Fruit fly (Drosophila melanogaster) whole organism, embryonic: Measurements from ENCODE around the gene Tsp97E.
A peak's percentile ranks its signal among the peaks of the same experiment; 100 is the strongest.

Experiments
- Ada2b ChIP-seq: fragments of 200-800 bp; sonication (Bioruptor generic); IDR thresholded peaks from 2 replicates; pipeline ENCODE4 v1.3.6; 2022; ENCODE audit warnings: missing biosample characterization, missing genetic modification characterization
- Atf6 ChIP-seq: fragments of 200-800 bp; sonication (Bioruptor generic); IDR thresholded peaks from 2 replicates; pipeline ENCODE4 v1.3.6; 2022; ENCODE audit warnings: missing biosample characterization, missing genetic modification characterization
- BEAF-32 ChIP-seq: fragments of 200-800 bp; sonication (Bioruptor generic); optimal IDR thresholded peaks from 3 replicates; lab custom pipeline; 2017; ENCODE audit warnings: missing biosample characterization, missing genetic modification characterization, mild to moderate bottlenecking, moderate library complexity, missing genetic modification reagents
- Bgb ChIP-seq: fragments of 200-800 bp; sonication (Bioruptor generic); IDR thresholded peaks from 2 replicates; pipeline ENCODE4 v1.3.6; 2022; ENCODE audit warnings: missing biosample characterization, missing genetic modification characterization; ENCODE audit not compliant: partially characterized antibody
- CG11504 ChIP-seq: fragments of 200-800 bp; sonication (Bioruptor generic); optimal IDR thresholded peaks from 3 replicates; lab custom pipeline; 2019; ENCODE audit warnings: missing biosample characterization, mild to moderate bottlenecking, missing genetic modification characterization, moderate library complexity
- CG12071 ChIP-seq: fragments of 200-800 bp; sonication (Bioruptor generic); optimal IDR thresholded peaks from 3 replicates; lab custom pipeline; 2018; ENCODE audit warnings: missing biosample characterization, mild to moderate bottlenecking, missing genetic modification characterization
- CG12219 ChIP-seq: fragments of 200-800 bp; sonication (Bioruptor generic); optimal IDR thresholded peaks from 3 replicates; lab custom pipeline; 2018; ENCODE audit warnings: missing biosample characterization, mild to moderate bottlenecking, missing genetic modification characterization
- CG12769 ChIP-seq: fragments of 200-800 bp; sonication (Bioruptor generic); optimal IDR thresholded peaks from 2 replicates; lab custom pipeline; 2019; ENCODE audit warnings: missing biosample characterization, mild to moderate bottlenecking, missing genetic modification characterization, moderate library complexity
- CG13287 ChIP-seq: fragments of 200-800 bp; sonication (Bioruptor generic); IDR thresholded peaks from 2 replicates; pipeline ENCODE4 v1.3.6; 2022; ENCODE audit warnings: missing biosample characterization, missing genetic modification characterization; ENCODE audit not compliant: partially characterized antibody
- CG13296 ChIP-seq: fragments of 200-800 bp; sonication (Bioruptor generic); optimal IDR thresholded peaks from 3 replicates; lab custom pipeline; 2018; ENCODE audit warnings: missing biosample characterization, mild to moderate bottlenecking, missing genetic modification characterization
- CG13894 ChIP-seq: fragments of 200-800 bp; sonication (Bioruptor generic); optimal IDR thresholded peaks from 3 replicates; lab custom pipeline; 2018; ENCODE audit warnings: missing biosample characterization, mild to moderate bottlenecking, missing genetic modification characterization, moderate library complexity
- CG15514 ChIP-seq: fragments of 200-800 bp; sonication (Bioruptor generic); optimal IDR thresholded peaks from 3 replicates; lab custom pipeline; 2017; ENCODE audit warnings: missing biosample characterization, missing genetic modification characterization, mild to moderate bottlenecking, moderate library complexity, missing genetic modification reagents
- CG2199 ChIP-seq: fragments of 200-800 bp; sonication (Bioruptor generic); IDR thresholded peaks from 3 replicates; pipeline ENCODE4 v1.3.6; 2022; ENCODE audit warnings: missing biosample characterization, missing genetic modification characterization
- CG32532 ChIP-seq: fragments of 200-800 bp; sonication (Bioruptor generic); IDR thresholded peaks from 2 replicates; pipeline ENCODE4 v1.3.6; 2022; ENCODE audit warnings: missing biosample characterization, missing genetic modification characterization
- CG3281 ChIP-seq: fragments of 200-800 bp; sonication (Bioruptor generic); optimal IDR thresholded peaks from 3 replicates; lab custom pipeline; 2017; ENCODE audit warnings: missing biosample characterization, mild to moderate bottlenecking, missing genetic modification characterization
- CG34422 ChIP-seq: fragments of 200-800 bp; sonication (Bioruptor generic); IDR thresholded peaks from 3 replicates; pipeline ENCODE4 v1.3.6; 2022; ENCODE audit warnings: missing biosample characterization, missing genetic modification characterization
- CG4360 ChIP-seq: fragments of 200-800 bp; sonication (Bioruptor generic); IDR thresholded peaks from 2 replicates; pipeline ENCODE4 v1.3.6; 2022; ENCODE audit warnings: missing biosample characterization, missing genetic modification characterization
- CG6765 ChIP-seq: fragments of 200-800 bp; sonication (Bioruptor generic); optimal IDR thresholded peaks from 3 replicates; lab custom pipeline; 2017; ENCODE audit warnings: missing biosample characterization, mild to moderate bottlenecking, missing genetic modification characterization
- CG7987 ChIP-seq: fragments of 200-800 bp; sonication (Bioruptor generic); optimal IDR thresholded peaks from 2 replicates; lab custom pipeline; 2018; ENCODE audit warnings: missing biosample characterization, mild to moderate bottlenecking, missing genetic modification characterization, moderate library complexity
- CG9932 ChIP-seq: fragments of 200-800 bp; sonication (Bioruptor generic); IDR thresholded peaks from 2 replicates; pipeline ENCODE4 v1.3.6; 2022; ENCODE audit warnings: missing biosample characterization, missing genetic modification characterization
- Dll ChIP-seq: fragments of 200-800 bp; sonication (Bioruptor generic); IDR thresholded peaks from 4 replicates; pipeline ENCODE4 v1.3.6; 2022; ENCODE audit warnings: missing biosample characterization, missing genetic modification characterization; ENCODE audit not compliant: partially characterized antibody
- ERR ChIP-seq: fragments of 200-800 bp; sonication (Bioruptor generic); optimal IDR thresholded peaks from 2 replicates; lab custom pipeline; 2016; ENCODE audit warnings: missing biosample characterization, missing genetic modification characterization
- Eip74EF ChIP-seq, 2 experiments: fragments of 200-800 bp in 1 of 2; fragments of >200 bp in 1 of 2; sonication (Bioruptor generic) in 1 of 2; optimal IDR thresholded peaks; 2 replicates each; lab custom pipeline; 2017 to 2019; ENCODE audit warnings: missing biosample characterization in 2 of 2, missing genetic modification characterization in 2 of 2, mild to moderate bottlenecking in 1 of 2, moderate library complexity in 1 of 2
- Fer1 ChIP-seq: fragments of 200-800 bp; sonication (Bioruptor generic); optimal IDR thresholded peaks from 2 replicates; lab custom pipeline; 2017; ENCODE audit warnings: missing biosample characterization, mild to moderate bottlenecking, missing genetic modification characterization
- Hey ChIP-seq: fragments of 200-800 bp; sonication (Bioruptor generic); optimal IDR thresholded peaks from 3 replicates; lab custom pipeline; 2018; ENCODE audit warnings: missing biosample characterization, mild to moderate bottlenecking, missing genetic modification characterization
- HmgZ ChIP-seq: fragments of 200-800 bp; sonication (Bioruptor generic); optimal IDR thresholded peaks from 2 replicates; lab custom pipeline; 2018; ENCODE audit warnings: missing biosample characterization, mild to moderate bottlenecking, missing genetic modification characterization
- Jarid2 ChIP-seq: fragments of 200-800 bp; sonication (Bioruptor generic); optimal IDR thresholded peaks from 3 replicates; lab custom pipeline; 2017; ENCODE audit warnings: mild to moderate bottlenecking, missing biosample characterization, missing genetic modification reagents, missing genetic modification characterization
- Lpt ChIP-seq: fragments of >200 bp; optimal IDR thresholded peaks from 2 replicates; lab custom pipeline; 2018; ENCODE audit warnings: missing biosample characterization, missing genetic modification characterization
- Med ChIP-seq: fragments of 200-800 bp; sonication (Bioruptor generic); peaks from one replicate; lab custom pipeline; 2016; ENCODE audit warnings: missing biosample characterization, missing genetic modification characterization, mild to moderate bottlenecking, inconsistent platforms, moderate library complexity
- Oli ChIP-seq: fragments of 200-800 bp; sonication (Bioruptor generic); optimal IDR thresholded peaks from 2 replicates; lab custom pipeline; 2018; ENCODE audit warnings: missing biosample characterization, mild to moderate bottlenecking, missing genetic modification characterization, moderate library complexity
- Taf1 ChIP-seq: fragments of 200-800 bp; sonication (Bioruptor generic); IDR thresholded peaks from 2 replicates; pipeline ENCODE4 v1.3.6; 2022; ENCODE audit warnings: missing biosample characterization, missing genetic modification characterization
- ab ChIP-seq: fragments of 200-800 bp; sonication (Bioruptor generic); optimal IDR thresholded peaks from 2 replicates; lab custom pipeline; 2016; ENCODE audit warnings: missing biosample characterization, missing genetic modification characterization
- abd-A ChIP-seq: fragments of 200-800 bp; sonication (Bioruptor generic); optimal IDR thresholded peaks from 3 replicates; lab custom pipeline; 2019; ENCODE audit warnings: missing biosample characterization, mild to moderate bottlenecking, missing genetic modification characterization, moderate library complexity
- cato ChIP-seq: fragments of 200-800 bp; sonication (Bioruptor generic); optimal IDR thresholded peaks from 2 replicates; lab custom pipeline; 2016; ENCODE audit warnings: missing biosample characterization, missing genetic modification characterization, borderline replicate concordance
- da ChIP-seq: fragments of 200-800 bp; sonication (Bioruptor generic); optimal IDR thresholded peaks from 2 replicates; lab custom pipeline; 2016; ENCODE audit warnings: missing biosample characterization, missing genetic modification characterization
- dan ChIP-seq: fragments of 200-800 bp; sonication (Bioruptor generic); IDR thresholded peaks from 2 replicates; pipeline ENCODE4 v1.3.6; 2022; ENCODE audit warnings: missing biosample characterization, missing genetic modification characterization
- lab ChIP-seq: fragments of 200-800 bp; sonication (Bioruptor generic); optimal IDR thresholded peaks from 3 replicates; lab custom pipeline; 2017; ENCODE audit warnings: missing biosample characterization, missing genetic modification characterization, mild to moderate bottlenecking, moderate library complexity, missing genetic modification reagents
- mirr ChIP-seq: fragments of 200-800 bp; sonication (Bioruptor generic); optimal IDR thresholded peaks from 3 replicates; lab custom pipeline; 2018; ENCODE audit warnings: missing biosample characterization, mild to moderate bottlenecking, missing genetic modification characterization
- oc ChIP-seq: fragments of 200-800 bp; sonication (Bioruptor generic); optimal IDR thresholded peaks from 2 replicates; lab custom pipeline; 2018; ENCODE audit warnings: missing biosample characterization, mild to moderate bottlenecking, missing genetic modification characterization, moderate library complexity
- odd ChIP-seq: fragments of 200-800 bp; sonication (Bioruptor generic); optimal IDR thresholded peaks from 2 replicates; lab custom pipeline; 2017; ENCODE audit warnings: missing biosample characterization, mild to moderate bottlenecking, missing genetic modification characterization
- pan ChIP-seq, 4 experiments: fragments of >200 bp in 3 of 4; fragments of 200-800 bp in 1 of 4; sonication (Bioruptor generic) in 1 of 4; optimal IDR thresholded peaks in 3 of 4; IDR thresholded peaks in 1 of 4; 2 replicates each; pipeline versions ENCODE4 v1.3.6 to Lab custom; 2017 to 2022; ENCODE audit warnings: missing biosample characterization in 2 of 4, missing genetic modification characterization in 2 of 4, mixed read lengths in 1 of 4
- pb ChIP-seq: fragments of 200-800 bp; sonication (Bioruptor generic); optimal IDR thresholded peaks from 3 replicates; lab custom pipeline; 2016; ENCODE audit warnings: missing biosample characterization, missing genetic modification characterization
- pros ChIP-seq: fragments of 200-800 bp; sonication (Bioruptor generic); optimal IDR thresholded peaks from 3 replicates; lab custom pipeline; 2019; ENCODE audit warnings: missing biosample characterization, mild to moderate bottlenecking, missing genetic modification characterization, moderate library complexity
- row ChIP-seq: fragments of 200-800 bp; sonication (Bioruptor generic); IDR thresholded peaks from 3 replicates; pipeline ENCODE4 v1.3.6; 2022; ENCODE audit warnings: missing biosample characterization, missing genetic modification characterization
- slbo ChIP-seq: fragments of 200-800 bp; sonication (Bioruptor generic); IDR thresholded peaks from 2 replicates; pipeline ENCODE4 v1.3.6; 2022; ENCODE audit warnings: missing biosample characterization, missing genetic modification characterization
- sna ChIP-seq: fragments of 200-800 bp; sonication (Bioruptor generic); IDR thresholded peaks from 2 replicates; pipeline ENCODE4 v1.3.6; 2022; ENCODE audit warnings: missing biosample characterization, missing genetic modification characterization; ENCODE audit not compliant: partially characterized antibody
- so ChIP-seq: fragments of 200-800 bp; sonication (Bioruptor generic); IDR thresholded peaks from 3 replicates; pipeline ENCODE4 v1.3.6; 2022; ENCODE audit warnings: missing biosample characterization, missing genetic modification characterization
- unpg ChIP-seq: fragments of 200-800 bp; sonication (Bioruptor generic); optimal IDR thresholded peaks from 3 replicates; lab custom pipeline; 2018; ENCODE audit warnings: missing biosample characterization, mild to moderate bottlenecking, missing genetic modification characterization, moderate library complexity

Tsp97E gene

dm6 chr3R:26980282-26980691 lies 15.7 kb upstream of the Tsp97E start (continued):
- TF ChIP-seq CG13287 (GFP tag; lab: Robert Waterston, UW) (peak; percentile 70), CG9932 (GFP tag; lab: Robert Waterston, UW) (peak; percentile 26; the same call in 1 of the 2 replicates), ab (peak; percentile 12), dan (GFP tag; lab: Robert Waterston, UW) (no peak), da (no peak), CG7987 (GFP tag; lab: Kevin White, UChicago) (peak; percentile 47), CG11504 (tag; lab: Kevin White, UChicago) (no peak), cato (GFP tag; lab: Kevin White, UChicago) (no peak), mirr (GFP tag; lab: Kevin White, UChicago) (peak; percentile 47), CG13894 (tag; lab: Kevin White, UChicago) (peak; percentile 60), Atf6 (peak; percentile 48), CG34422 (GFP tag; lab: Robert Waterston, UW) (peak; percentile 47; the same call in 1 of the 3 replicates), slbo (GFP tag; lab: Robert Waterston, UW) (peak; percentile 35), CG12219 (GFP tag; lab: Kevin White, UChicago) (no peak), abd-A (peak; percentile 57), Bgb (peak; percentile 37; the same call in 1 of the 2 replicates), CG4360 (GFP tag; lab: Robert Waterston, UW) (peak; percentile 89), unpg (GFP tag; lab: Kevin White, UChicago) (no peak), odd (GFP tag; lab: Kevin White, UChicago) (no peak), BEAF-32 (GFP tag; lab: Kevin White, UChicago) (peak; percentile 9), CG6765 (GFP tag; lab: Kevin White, UChicago) (peak; percentile 39), Lpt (GFP tag; lab: Kevin White, UChicago) (no peak), oc (tag; lab: Kevin White, UChicago) (peak; percentile 84), pb (GFP tag; lab: Kevin White, UChicago) (peak; percentile 19), Ada2b (GFP tag; lab: Robert Waterston, UW) (no peak), CG3281 (GFP tag; lab: Kevin White, UChicago) (peak; percentile 48), Hey (no peak), Taf1 (GFP tag; lab: Robert Waterston, UW) (0 out of 2 replicates have a peak, but pooled peaks have one; percentile 17), so (peak; percentile 71; the same call in 1 of the 3 replicates), sna (GFP tag; lab: Robert Waterston, UW) (0 out of 2 replicates have a peak, but pooled peaks have one; percentile 31), CG15514 (GFP tag; lab: Kevin White, UChicago) (peak; percentile 6), Med (GFP tag; lab: Kevin White, UChicago) (peak; percentile 83), CG12071 (GFP tag; lab: Kevin White, UChicago) (peak; percentile 34), CG12769 (peak; percentile 49), CG13296 (GFP tag; lab: Kevin White, UChicago) (peak; percentile 20), CG32532 (GFP tag; lab: Robert Waterston, UW) (peak; percentile 26; the same call in 1 of the 2 replicates), Oli (tag; lab: Kevin White, UChicago) (no peak), lab (GFP tag; lab: Kevin White, UChicago) (peak; percentile 65), row (GFP tag; lab: Robert Waterston, UW) (peak; percentile 26; the same call in 1 of the 3 replicates), Eip74EF (GFP tag; optimal IDR thresholded peaks at IDR 0.05; lab: Kevin White, UChicago) (peak in 1 of 2 experiments; percentile 33), Dll (GFP tag; lab: Robert Waterston, UW) (0 out of 4 replicates have a peak, but pooled peaks have one; percentile 15), HmgZ (tag; lab: Kevin White, UChicago) (peak; percentile 1), pros (peak; percentile 20), CG2199 (GFP tag; lab: Robert Waterston, UW) (0 out of 3 replicates have a peak, but pooled peaks have one; percentile 52), ERR (GFP tag; lab: Kevin White, UChicago) (peak; percentile 15), Jarid2 (GFP tag; lab: Kevin White, UChicago) (peak; percentile 88), Fer1 (GFP tag; lab: Kevin White, UChicago) (peak; percentile 37), pan (optimal IDR thresholded peaks at IDR 0.05; lab: Kevin White, UChicago) (no peak), pan (GFP tag; optimal IDR thresholded peaks at IDR 0.05 in 1 of 2, IDR thresholded peaks at IDR 0.05 in 1 of 2) (peak in 1 of 2 experiments; percentile 42)
